Fruit fly (Drosophila melanogaster) whole organism, adult: ENCODE results near the gene CG33631.

Experiments used
- CG11617 ChIP-seq: fragments of 200-800 bp; sonication (Bioruptor generic); optimal IDR thresholded peaks from 2 replicates; lab custom pipeline; 2017; ENCODE audit warnings: mild to moderate bottlenecking, missing biosample characterization, missing genetic modification reagents, missing genetic modification characterization
- CG1620 ChIP-seq: fragments of 200-800 bp; sonication (Bioruptor generic); optimal IDR thresholded peaks from 2 replicates; lab custom pipeline; 2016; ENCODE audit warnings: missing biosample characterization, missing genetic modification characterization
- Crg-1 ChIP-seq: fragments of 200-800 bp; sonication (Bioruptor generic); optimal IDR thresholded peaks from 2 replicates; lab custom pipeline; 2016; ENCODE audit warnings: missing biosample characterization, missing genetic modification characterization
- Mnt ChIP-seq: fragments of 200-800 bp; sonication (Bioruptor generic); optimal IDR thresholded peaks from 2 replicates; lab custom pipeline; 2016; ENCODE audit warnings: missing biosample characterization, mild to moderate bottlenecking, missing genetic modification characterization
- toe ChIP-seq: fragments of 200-800 bp; sonication (Bioruptor generic); optimal IDR thresholded peaks from 2 replicates; lab custom pipeline; 2016; ENCODE audit warnings: missing biosample characterization, missing genetic modification characterization

DNA sequence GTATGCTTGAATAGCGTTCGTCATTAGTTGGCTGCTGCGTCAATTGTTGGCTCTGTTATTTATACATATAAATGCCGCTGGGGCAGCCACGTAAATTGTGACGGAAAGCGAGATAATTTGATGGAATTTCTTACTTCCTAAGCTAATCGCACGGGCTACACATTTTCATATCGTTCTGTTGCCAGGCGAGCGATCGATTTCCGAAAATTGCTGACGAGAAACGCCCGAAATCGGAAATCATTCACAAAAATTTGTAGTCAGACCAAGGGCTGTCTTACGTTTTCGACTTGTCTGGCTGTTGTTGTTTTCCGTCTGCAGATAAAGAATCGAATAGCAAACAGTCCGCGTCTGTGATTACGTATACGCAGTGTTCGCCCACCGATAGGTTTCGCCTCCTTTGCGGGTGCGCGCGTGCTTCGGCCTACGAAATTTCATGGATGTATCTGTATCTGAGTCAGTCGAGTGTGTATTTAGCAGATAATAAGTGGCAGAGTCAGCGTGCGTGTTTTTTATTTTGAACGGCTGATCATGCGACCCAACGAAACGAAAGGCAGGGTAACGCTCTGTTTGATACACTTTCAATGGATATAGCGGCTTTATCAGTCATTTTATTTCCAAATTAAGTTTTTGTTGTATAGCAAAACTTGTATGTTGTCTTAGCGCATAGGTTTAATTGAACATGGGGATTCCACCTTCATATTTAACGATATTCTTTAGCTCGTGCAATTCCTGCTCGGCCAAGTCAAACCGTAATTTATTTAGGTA lies 33.9 kb downstream of the CG33631 start:
- TF ChIP-seq Crg-1 (GFP tag; lab: Kevin White, UChicago): no peak
- TF ChIP-seq Mnt (GFP tag; lab: Kevin White, UChicago): peak; percentile 35
- no peak for TF ChIP-seq toe
- no peak for TF ChIP-seq CG1620 (GFP tag; lab: Kevin White, UChicago)
- no peak for TF ChIP-seq CG11617 (GFP tag; lab: Kevin White, UChicago)
